Worm (Caenorhabditis elegans): ENCODE measurements around the gene Y82E9BL.12.

ce11 chrIII:1347003-1347402, 38.0 kb downstream of the Y82E9BL.12 start:
- TF ChIP-seq flt-1 (GFP tag; IDR thresholded peaks at IDR 0.05) (no peak), ama-1 (optimal IDR thresholded peaks at IDR 0.05) (no peak), hmbx-1 (tag; optimal IDR thresholded peaks at IDR 0.05) (no peak), ets-7 (tag; optimal IDR thresholded peaks at IDR 0.05) (no peak), pes-1 (GFP tag; IDR thresholded peaks at IDR 0.05) (no peak), hmg-4 (GFP tag; optimal IDR thresholded peaks at IDR 0.05) (no peak), tbx-37 (GFP tag; conservative IDR thresholded peaks at IDR 0.05) (no peak), aly-1 (tag; optimal IDR thresholded peaks at IDR 0.05) (no peak), scrt-1 (GFP tag; IDR thresholded peaks at IDR 0.05) (no peak), F13C5.2 (tag; optimal IDR thresholded peaks at IDR 0.05) (no peak)
